Worm (Caenorhabditis elegans) whole organism, L2 larva: ENCODE data around the gene ndx-9.

Experiments
- ZK546.5 ChIP-seq: sonication (generic microtip); optimal IDR thresholded peaks from 2 replicates; lab custom pipeline; 2017; ENCODE audit warnings: missing biosample characterization, missing genetic modification characterization
- aly-2 ChIP-seq: fragments of 150-350 bp; optimal IDR thresholded peaks from 2 replicates; lab custom pipeline; 2014; ENCODE audit warnings: missing biosample characterization, missing genetic modification characterization
- ama-1 ChIP-seq: fragments of 150-350 bp; optimal IDR thresholded peaks from 2 replicates; lab custom pipeline; 2018; ENCODE audit warnings: inconsistent platforms
- dmd-4 ChIP-seq: sonication (generic microtip); optimal IDR thresholded peaks from 2 replicates; lab custom pipeline; 2017; ENCODE audit warnings: missing biosample characterization, missing genetic modification characterization
- lin-39 ChIP-seq: fragments of 150-350 bp; optimal IDR thresholded peaks from 2 replicates; lab custom pipeline; 2014; ENCODE audit warnings: missing biosample characterization, missing genetic modification reagents, missing genetic modification characterization
- lsy-2 ChIP-seq, 2 experiments: fragments of 150-350 bp in 1 of 2; sonication (generic microtip) in 1 of 2; optimal IDR thresholded peaks; 2 replicates each; lab custom pipeline; 2014 to 2017; ENCODE audit warnings: missing biosample characterization in 2 of 2, missing genetic modification characterization in 2 of 2
- mab-5 ChIP-seq: fragments of 150-350 bp; optimal IDR thresholded peaks from 2 replicates; lab custom pipeline; 2014; ENCODE audit warnings: missing biosample characterization, missing genetic modification characterization
- nhr-11 ChIP-seq: fragments of 150-350 bp; optimal IDR thresholded peaks from 2 replicates; lab custom pipeline; 2014; ENCODE audit warnings: missing biosample characterization, missing genetic modification characterization
- nhr-237 ChIP-seq: fragments of 150-350 bp; optimal IDR thresholded peaks from 2 replicates; lab custom pipeline; 2014; ENCODE audit warnings: missing biosample characterization, missing genetic modification characterization
- peb-1 ChIP-seq: fragments of 150-350 bp; optimal IDR thresholded peaks from 2 replicates; lab custom pipeline; 2014; ENCODE audit warnings: missing biosample characterization, missing genetic modification characterization
- unc-62 ChIP-seq: fragments of 150-350 bp; optimal IDR thresholded peaks from 2 replicates; lab custom pipeline; 2014; ENCODE audit warnings: missing biosample characterization, missing genetic modification reagents, missing genetic modification characterization
- ztf-11 ChIP-seq: sonication (generic microtip); optimal IDR thresholded peaks from 2 replicates; lab custom pipeline; 2017; ENCODE audit warnings: missing biosample characterization, missing genetic modification characterization

DNA sequence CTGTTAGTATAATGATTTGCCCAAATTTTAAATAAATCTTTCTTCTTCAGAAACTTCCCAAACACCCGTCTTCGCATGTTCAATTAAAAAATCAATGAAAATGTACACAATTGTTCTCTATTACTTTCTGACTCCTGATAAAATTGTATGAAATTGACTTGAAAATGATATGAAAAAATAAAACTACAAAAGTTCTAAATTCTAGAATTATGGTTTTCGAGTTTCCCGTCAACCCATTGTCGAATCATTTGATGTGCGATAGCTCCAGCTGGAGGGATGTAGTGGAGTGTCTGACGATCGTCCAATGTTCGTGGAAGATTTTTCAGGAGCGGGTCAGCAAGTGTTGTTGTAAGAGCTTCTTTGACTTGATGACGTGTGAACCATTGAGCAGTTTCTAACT is 1.9 kb downstream of the ndx-9 start:
- no peak for TF ChIP-seq ztf-11
- no peak for TF ChIP-seq aly-2 (tag; lab: Kevin White, UChicago)
- no peak for TF ChIP-seq peb-1 (tag; lab: Kevin White, UChicago)
- no peak for TF ChIP-seq ama-1 (lab: Kevin White, UChicago)
- TF ChIP-seq unc-62 (GFP tag; lab: Kevin White, UChicago) = no peak
- no peak for TF ChIP-seq lsy-2 (tag; optimal IDR thresholded peaks at IDR 0.05; lab: Kevin White, UChicago)
- TF ChIP-seq nhr-11 (tag; lab: Kevin White, UChicago) = no peak
- no peak for TF ChIP-seq dmd-4 (tag; lab: Kevin White, UChicago)
- no peak for TF ChIP-seq ZK546.5 (tag; lab: Kevin White, UChicago)
- no peak for TF ChIP-seq mab-5 (tag; lab: Kevin White, UChicago)
- TF ChIP-seq nhr-237 (tag; lab: Kevin White, UChicago) = no peak
- TF ChIP-seq lin-39 (tag; lab: Kevin White, UChicago) = no peak
